Fruit fly (Drosophila melanogaster): ENCODE measurements around the gene CG9072.
A peak's percentile ranks its signal among the peaks of the same experiment; 100 is the strongest.

Gene CG9072

DNA sequence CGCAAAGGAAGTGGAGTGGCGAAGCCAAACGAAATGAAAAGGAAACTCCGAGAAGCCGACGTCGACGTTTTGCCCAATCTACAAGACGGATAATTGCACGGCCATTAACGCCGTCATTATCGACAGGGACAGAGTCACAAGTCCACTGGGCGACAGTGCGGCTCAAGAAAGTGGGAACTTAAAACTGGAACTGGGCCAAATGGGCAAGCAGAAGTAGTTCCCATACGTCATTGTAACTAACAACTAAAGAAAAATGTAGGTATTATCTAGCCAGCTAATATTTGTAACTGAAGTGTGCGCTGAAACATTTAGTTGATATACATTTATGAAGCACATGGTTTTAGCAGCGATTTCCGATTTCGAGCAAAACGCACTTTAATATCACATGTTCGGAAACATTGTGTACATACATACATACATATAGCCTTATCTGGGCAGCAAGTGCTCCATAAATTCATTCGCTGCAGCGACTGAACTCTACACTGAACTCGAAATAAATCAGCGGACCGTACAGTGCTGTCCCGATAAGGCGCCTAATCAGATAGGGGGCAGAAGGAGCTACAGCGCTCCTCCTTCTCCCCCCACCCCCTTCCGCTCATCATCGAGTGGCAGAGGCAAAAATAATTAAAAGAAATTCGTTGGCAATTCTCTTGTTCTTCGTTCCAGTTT lies 24.9 kb downstream of the CG9072 start (continued):
- TF ChIP-seq eg (GFP tag; IDR thresholded peaks at IDR 0.05) (peak; percentile 29; the same call in 2 of the 3 replicates), OdsH (GFP tag; optimal IDR thresholded peaks at IDR 0.05) (no peak), CG3919 (GFP tag; optimal IDR thresholded peaks at IDR 0.05) (peak; percentile 32), CG6808 (GFP tag; optimal IDR thresholded peaks at IDR 0.05) (peak; percentile 28), Blimp-1 (GFP tag; optimal IDR thresholded peaks at IDR 0.05) (peak; percentile 74), Hr39 (GFP tag; optimal IDR thresholded peaks at IDR 0.05) (no peak), CG16779 (tag; optimal IDR thresholded peaks at IDR 0.05) (no peak), Eip93F (GFP tag; optimal IDR thresholded peaks at IDR 0.05) (peak; percentile 25), esn (GFP tag; optimal IDR thresholded peaks at IDR 0.05) (peak; percentile 19), fkh (GFP tag; optimal IDR thresholded peaks at IDR 0.05) (no peak), achi (GFP tag; optimal IDR thresholded peaks at IDR 0.05) (peak; percentile 29), Ets96B (tag; optimal IDR thresholded peaks at IDR 0.05) (peak; percentile 17), CG31627 (GFP tag; optimal IDR thresholded peaks at IDR 0.05) (peak; percentile 21), Sox102F (GFP tag; optimal IDR thresholded peaks at IDR 0.05) (peak; percentile 39), lz (GFP tag; optimal IDR thresholded peaks at IDR 0.05) (peak; percentile 19)

DNA sequence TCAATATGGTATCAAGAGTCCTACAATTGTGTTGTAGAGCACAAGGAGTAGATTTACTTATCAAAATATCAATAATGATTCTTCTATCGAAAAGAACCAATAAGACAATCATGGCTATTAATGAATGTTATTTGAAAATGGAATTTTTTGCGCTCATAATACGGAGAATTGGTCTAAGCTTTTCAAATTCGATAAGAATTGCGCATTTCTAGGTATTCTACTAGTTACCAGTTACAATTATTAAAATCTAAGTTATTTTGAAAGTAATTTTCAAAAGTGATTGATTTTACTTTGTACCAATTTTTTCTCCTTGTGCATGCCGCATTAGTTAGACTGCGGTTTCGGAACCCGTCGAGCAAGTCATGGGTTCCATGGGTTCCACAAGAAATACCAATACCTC lies 25.7 kb downstream of the CG9072 start:
- TF ChIP-seq CG3032 (tag; optimal IDR thresholded peaks at IDR 0.05), result no peak
- TF ChIP-seq Eip93F (GFP tag; optimal IDR thresholded peaks at IDR 0.05), result no peak
- TF ChIP-seq svp (GFP tag), result peak; percentile 36
- TF ChIP-seq CG8119 (GFP tag; IDR thresholded peaks at IDR 0.05), result no peak
- TF ChIP-seq CG6808 (GFP tag; optimal IDR thresholded peaks at IDR 0.05), result no peak
- TF ChIP-seq CG11762 (GFP tag; optimal IDR thresholded peaks at IDR 0.05; ENCODE audit: insufficient read depth), result no peak
- no peak for TF ChIP-seq CG10669 (GFP tag; optimal IDR thresholded peaks at IDR 0.05)
- TF ChIP-seq CG10631 (GFP tag; optimal IDR thresholded peaks at IDR 0.05), result peak; percentile 18
- TF ChIP-seq lz (GFP tag; optimal IDR thresholded peaks at IDR 0.05), result peak; percentile 54
- peak; percentile 9; the same call in 1 of the 2 replicates for TF ChIP-seq CG15336 (GFP tag; IDR thresholded peaks at IDR 0.05)
- TF ChIP-seq CG6163 (GFP tag; IDR thresholded peaks at IDR 0.05), result no peak
- peak; percentile 87 for TF ChIP-seq Eip78C (GFP tag)
- TF ChIP-seq fd85E (GFP tag; optimal IDR thresholded peaks at IDR 0.05), result no peak
- TF ChIP-seq CG8632 (GFP tag; optimal IDR thresholded peaks at IDR 0.05), result no peak
- no peak for TF ChIP-seq Blimp-1 (GFP tag; optimal IDR thresholded peaks at IDR 0.05)
- no peak for TF ChIP-seq CG1621 (tag; optimal IDR thresholded peaks at IDR 0.05)
- peak; percentile 17 for TF ChIP-seq acj6 (GFP tag; optimal IDR thresholded peaks at IDR 0.05)
- TF ChIP-seq achi (GFP tag; optimal IDR thresholded peaks at IDR 0.05), result no peak
- TF ChIP-seq Sox14 (GFP tag; optimal IDR thresholded peaks at IDR 0.05), result no peak
- no peak for TF ChIP-seq net (GFP tag; optimal IDR thresholded peaks at IDR 0.05)
- no peak for TF ChIP-seq CG3919 (GFP tag; optimal IDR thresholded peaks at IDR 0.05)
- TF ChIP-seq ss (GFP tag; optimal IDR thresholded peaks at IDR 0.05), result no peak
- no peak for TF ChIP-seq Hr38 (GFP tag; optimal IDR thresholded peaks at IDR 0.05)
- no peak for TF ChIP-seq eg (GFP tag; IDR thresholded peaks at IDR 0.05)
- TF ChIP-seq vri (GFP tag; optimal IDR thresholded peaks at IDR 0.05), result no peak
- TF ChIP-seq CG11294 (GFP tag; IDR thresholded peaks at IDR 0.05), result no peak
- TF ChIP-seq dac (GFP tag; optimal IDR thresholded peaks at IDR 0.05), result no peak
- TF ChIP-seq fkh (GFP tag; optimal IDR thresholded peaks at IDR 0.05), result no peak
- no peak for TF ChIP-seq Sox102F (GFP tag; optimal IDR thresholded peaks at IDR 0.05)
- no peak for TF ChIP-seq CG11902 (GFP tag; optimal IDR thresholded peaks at IDR 0.05)
- TF ChIP-seq Lpt (GFP tag; optimal IDR thresholded peaks at IDR 0.05), result no peak
- TF ChIP-seq Met (GFP tag; optimal IDR thresholded peaks at IDR 0.05), result peak; percentile 36
- TF ChIP-seq spab (GFP tag; optimal IDR thresholded peaks at IDR 0.05), result no peak
- no peak for TF ChIP-seq Ets96B (tag; optimal IDR thresholded peaks at IDR 0.05)
- TF ChIP-seq Gug (GFP tag; IDR thresholded peaks at IDR 0.05), result no peak
- peak; percentile 14 for TF ChIP-seq Smox (GFP tag; optimal IDR thresholded peaks at IDR 0.05)
- TF ChIP-seq Hr4 (GFP tag; optimal IDR thresholded peaks at IDR 0.05), result peak; percentile 16
- no peak for TF ChIP-seq dsx (GFP tag; optimal IDR thresholded peaks at IDR 0.05; ENCODE audit: poor library complexity, severe bottlenecking)
- TF ChIP-seq Eip75B (GFP tag; optimal IDR thresholded peaks at IDR 0.05), result no peak
- no peak for TF ChIP-seq salr (GFP tag; optimal IDR thresholded peaks at IDR 0.05)
- TF ChIP-seq cyc (GFP tag; optimal IDR thresholded peaks at IDR 0.05), result no peak
- TF ChIP-seq fd59A (GFP tag; optimal IDR thresholded peaks at IDR 0.05), result peak; percentile 4
- no peak for TF ChIP-seq CG6854 (GFP tag; optimal IDR thresholded peaks at IDR 0.05)
